Worm (Caenorhabditis elegans): ENCODE results near the gene Y53C12B.1.

DNA sequence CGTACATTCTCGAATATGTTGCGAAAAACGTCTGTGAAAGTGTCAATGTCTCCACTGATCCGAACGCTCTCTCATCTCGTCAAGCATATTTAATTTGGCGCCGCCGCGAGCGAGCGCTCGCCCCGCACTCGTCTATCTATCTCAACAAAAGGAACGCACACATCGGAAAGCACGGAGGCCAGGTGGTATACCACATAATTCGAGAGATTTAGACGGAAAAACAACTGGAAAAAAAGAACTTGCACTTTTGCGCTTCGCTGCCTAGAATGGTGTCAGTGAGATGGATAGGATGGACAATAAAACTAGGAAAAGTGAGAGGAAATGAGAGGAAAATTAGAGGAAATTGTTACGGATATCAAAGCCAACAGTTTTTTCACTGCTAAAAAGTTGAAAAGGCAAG is 16.7 kb downstream of the Y53C12B.1 start:
- TF ChIP-seq nhr-11 (tag; optimal IDR thresholded peaks at IDR 0.05) (no peak), tbx-2 (tag; optimal IDR thresholded peaks at IDR 0.05) (no peak), tbx-7 (tag; optimal IDR thresholded peaks at IDR 0.05) (no peak)

Data from whole organism, late embryonic.